Fruit fly (Drosophila melanogaster) whole organism, embryonic: ENCODE measurements around the gene feo.

ENCODE experiments used
- BEAF-32 ChIP-seq: fragments of 200-800 bp; sonication (Bioruptor generic); optimal IDR thresholded peaks from 3 replicates; lab custom pipeline; 2017; ENCODE audit warnings: missing biosample characterization, missing genetic modification characterization, mild to moderate bottlenecking, moderate library complexity, missing genetic modification reagents
- Bgb ChIP-seq: fragments of 200-800 bp; sonication (Bioruptor generic); IDR thresholded peaks from 2 replicates; pipeline ENCODE4 v1.3.6; 2022; ENCODE audit warnings: missing biosample characterization, missing genetic modification characterization; ENCODE audit not compliant: partially characterized antibody
- CG11085 ChIP-seq: fragments of 200-800 bp; sonication (Bioruptor generic); IDR thresholded peaks from 2 replicates; pipeline ENCODE4 v1.3.6; 2022; ENCODE audit warnings: missing biosample characterization, missing genetic modification characterization
- CG11093 ChIP-seq: fragments of 200-800 bp; sonication (Bioruptor generic); IDR thresholded peaks from 3 replicates; pipeline ENCODE4 v1.3.6; 2022; ENCODE audit warnings: missing biosample characterization, missing genetic modification characterization
- CG1602 ChIP-seq: fragments of 200-800 bp; sonication (Bioruptor generic); optimal IDR thresholded peaks from 3 replicates; lab custom pipeline; 2016; ENCODE audit warnings: missing biosample characterization, missing genetic modification characterization
- CG18599 ChIP-seq: fragments of 200-800 bp; sonication (Bioruptor generic); optimal IDR thresholded peaks from 3 replicates; lab custom pipeline; 2017; ENCODE audit warnings: missing biosample characterization, missing genetic modification characterization, mild to moderate bottlenecking, moderate library complexity, missing genetic modification reagents
- CG2199 ChIP-seq: fragments of 200-800 bp; sonication (Bioruptor generic); IDR thresholded peaks from 3 replicates; pipeline ENCODE4 v1.3.6; 2022; ENCODE audit warnings: missing biosample characterization, missing genetic modification characterization
- CG32532 ChIP-seq: fragments of 200-800 bp; sonication (Bioruptor generic); IDR thresholded peaks from 2 replicates; pipeline ENCODE4 v1.3.6; 2022; ENCODE audit warnings: missing biosample characterization, missing genetic modification characterization
- CG33213 ChIP-seq: fragments of 200-800 bp; sonication (Bioruptor generic); optimal IDR thresholded peaks from 3 replicates; lab custom pipeline; 2016; ENCODE audit warnings: missing biosample characterization, missing genetic modification characterization
- CG4730 ChIP-seq: fragments of 200-800 bp; sonication (Bioruptor generic); IDR thresholded peaks from 2 replicates; pipeline ENCODE4 v1.3.6; 2022; ENCODE audit warnings: missing biosample characterization, missing genetic modification characterization
- CG5953 ChIP-seq: fragments of 200-800 bp; sonication (Bioruptor generic); IDR thresholded peaks from 2 replicates; pipeline ENCODE4 v1.3.6; 2022; ENCODE audit warnings: missing biosample characterization, missing genetic modification characterization
- CG8089 ChIP-seq: fragments of 200-800 bp; sonication (Bioruptor generic); optimal IDR thresholded peaks from 3 replicates; lab custom pipeline; 2016; ENCODE audit warnings: missing biosample characterization, missing genetic modification characterization
- CG8281 ChIP-seq: fragments of 200-800 bp; sonication (Bioruptor generic); optimal IDR thresholded peaks from 2 replicates; lab custom pipeline; 2018; ENCODE audit warnings: missing biosample characterization, mild to moderate bottlenecking, missing genetic modification characterization, moderate library complexity
- CG9609 ChIP-seq: fragments of 200-800 bp; sonication (Bioruptor generic); optimal IDR thresholded peaks from 3 replicates; lab custom pipeline; 2016; ENCODE audit warnings: missing biosample characterization, missing genetic modification characterization
- CG9876 ChIP-seq: fragments of 200-800 bp; sonication (Bioruptor generic); optimal IDR thresholded peaks from 2 replicates; lab custom pipeline; 2016; ENCODE audit warnings: missing biosample characterization, missing genetic modification characterization
- CHES-1-like ChIP-seq: fragments of 200-800 bp; sonication (Bioruptor generic); optimal IDR thresholded peaks from 2 replicates; lab custom pipeline; 2016; ENCODE audit warnings: missing biosample characterization, missing genetic modification characterization
- D ChIP-seq, 2 experiments: fragments of 200-800 bp in 1 of 2; fragments of >200 bp in 1 of 2; sonication (Bioruptor generic) in 1 of 2; optimal IDR thresholded peaks; 2 replicates in 1 of 2; 3 replicates in 1 of 2; lab custom pipeline; 2017; ENCODE audit warnings: mild to moderate bottlenecking in 1 of 2, missing biosample characterization in 1 of 2, missing genetic modification characterization in 1 of 2, missing genetic modification reagents in 1 of 2
- Dfd ChIP-seq, 2 experiments: fragments of >200 bp; optimal IDR thresholded peaks; 2 replicates each; lab custom pipeline; 2017; ENCODE audit warnings: missing biosample characterization in 2 of 2, missing genetic modification characterization in 2 of 2
- Dp ChIP-seq: fragments of 200-800 bp; sonication (Bioruptor generic); optimal IDR thresholded peaks from 2 replicates; lab custom pipeline; 2018; ENCODE audit warnings: missing biosample characterization, mild to moderate bottlenecking, missing genetic modification characterization, moderate library complexity
- Fer1 ChIP-seq: fragments of 200-800 bp; sonication (Bioruptor generic); optimal IDR thresholded peaks from 2 replicates; lab custom pipeline; 2017; ENCODE audit warnings: missing biosample characterization, mild to moderate bottlenecking, missing genetic modification characterization
- Lim3 ChIP-seq: fragments of 200-800 bp; sonication (Bioruptor generic); IDR thresholded peaks from 2 replicates; pipeline ENCODE4 v1.3.6; 2022; ENCODE audit warnings: missing biosample characterization, missing genetic modification characterization
- MBD-R2 ChIP-seq: fragments of 200-800 bp; sonication (Bioruptor generic); IDR thresholded peaks from 2 replicates; pipeline ENCODE4 v1.3.6; 2022; ENCODE audit warnings: missing biosample characterization, missing genetic modification characterization
- Mes4 ChIP-seq: fragments of 200-800 bp; sonication (Bioruptor generic); optimal IDR thresholded peaks from 2 replicates; lab custom pipeline; 2016; ENCODE audit warnings: missing biosample characterization, missing genetic modification characterization
- Neu2 ChIP-seq: fragments of 200-800 bp; sonication (Bioruptor generic); optimal IDR thresholded peaks from 3 replicates; lab custom pipeline; 2016; ENCODE audit warnings: missing biosample characterization, missing genetic modification characterization, borderline replicate concordance
- Nf-YB ChIP-seq: fragments of 200-800 bp; sonication (Bioruptor generic); optimal IDR thresholded peaks from 3 replicates; lab custom pipeline; 2019; ENCODE audit warnings: missing biosample characterization, mild to moderate bottlenecking, missing genetic modification characterization, moderate library complexity
- Pdp1 ChIP-seq, 2 experiments: fragments of 200-800 bp; sonication (Bioruptor generic); optimal IDR thresholded peaks; 3 replicates each; lab custom pipeline; 2016; ENCODE audit warnings: missing biosample characterization in 2 of 2, missing genetic modification characterization in 2 of 2, mild to moderate bottlenecking in 1 of 2, moderate library complexity in 1 of 2
- Ravus ChIP-seq: fragments of 200-800 bp; sonication (Bioruptor generic); IDR thresholded peaks from 2 replicates; pipeline ENCODE4 v1.3.6; 2022; ENCODE audit warnings: missing biosample characterization, missing genetic modification characterization
- Side ChIP-seq: fragments of 200-800 bp; sonication (Bioruptor generic); optimal IDR thresholded peaks from 2 replicates; lab custom pipeline; 2016; ENCODE audit warnings: missing biosample characterization, missing genetic modification characterization
- Stat92E ChIP-seq, 3 experiments: fragments of >200 bp in 2 of 3; fragments of 200-800 bp in 1 of 3; sonication (Bioruptor generic) in 1 of 3; optimal IDR thresholded peaks; 2 replicates each; lab custom pipeline; 2017 to 2019; ENCODE audit warnings: missing biosample characterization in 3 of 3, missing genetic modification characterization in 3 of 3, mild to moderate bottlenecking in 1 of 3, moderate library complexity in 1 of 3
- dmrt99B ChIP-seq: fragments of 200-800 bp; sonication (Bioruptor generic); optimal IDR thresholded peaks from 2 replicates; lab custom pipeline; 2018; ENCODE audit warnings: missing biosample characterization, mild to moderate bottlenecking, missing genetic modification characterization, moderate library complexity
- emc ChIP-seq: fragments of 200-800 bp; sonication (Bioruptor generic); optimal IDR thresholded peaks from 2 replicates; lab custom pipeline; 2016; ENCODE audit warnings: missing biosample characterization, missing genetic modification characterization
- gcm2 ChIP-seq: fragments of 200-800 bp; sonication (Bioruptor generic); optimal IDR thresholded peaks from 2 replicates; lab custom pipeline; 2016; ENCODE audit warnings: missing biosample characterization, missing genetic modification characterization
- gt ChIP-seq: fragments of 200-800 bp; sonication (Bioruptor generic); IDR thresholded peaks from 2 replicates; pipeline ENCODE4 v1.3.6; 2022; ENCODE audit warnings: missing biosample characterization, missing genetic modification characterization
- kah ChIP-seq: fragments of 200-800 bp; sonication (Bioruptor generic); optimal IDR thresholded peaks from 2 replicates; lab custom pipeline; 2018; ENCODE audit warnings: missing biosample characterization, mild to moderate bottlenecking, missing genetic modification characterization
- klu ChIP-seq: fragments of 200-800 bp; sonication (Bioruptor generic); IDR thresholded peaks from 2 replicates; pipeline ENCODE4 v1.3.6; 2022; ENCODE audit warnings: missing biosample characterization, missing genetic modification characterization
- luna ChIP-seq: fragments of 200-800 bp; sonication (Bioruptor generic); optimal IDR thresholded peaks from 2 replicates; lab custom pipeline; 2016; ENCODE audit warnings: missing biosample characterization, missing genetic modification characterization
- mld ChIP-seq: fragments of 200-800 bp; sonication (Bioruptor generic); IDR thresholded peaks from 3 replicates; pipeline ENCODE4 v1.3.6; 2022; ENCODE audit warnings: missing biosample characterization, missing genetic modification characterization; ENCODE audit not compliant: partially characterized antibody
- nerfin-2 ChIP-seq: fragments of 200-800 bp; sonication (Bioruptor generic); IDR thresholded peaks from 2 replicates; pipeline ENCODE4 v1.3.6; 2022; ENCODE audit warnings: missing biosample characterization, missing genetic modification characterization; ENCODE audit not compliant: partially characterized antibody
- onecut ChIP-seq: fragments of 200-800 bp; sonication (Bioruptor generic); IDR thresholded peaks from 2 replicates; pipeline ENCODE4 v1.3.6; 2022; ENCODE audit warnings: missing biosample characterization, missing genetic modification characterization
- pan ChIP-seq, 4 experiments: fragments of >200 bp in 3 of 4; fragments of 200-800 bp in 1 of 4; sonication (Bioruptor generic) in 1 of 4; optimal IDR thresholded peaks in 3 of 4; IDR thresholded peaks in 1 of 4; 2 replicates each; pipeline versions ENCODE4 v1.3.6 to Lab custom; 2017 to 2022; ENCODE audit warnings: missing biosample characterization in 2 of 4, missing genetic modification characterization in 2 of 4, mixed read lengths in 1 of 4
- psq ChIP-seq: fragments of 200-800 bp; sonication (Bioruptor generic); optimal IDR thresholded peaks from 2 replicates; lab custom pipeline; 2017; ENCODE audit warnings: missing biosample characterization, missing genetic modification characterization
- run ChIP-seq: fragments of 200-800 bp; sonication (Bioruptor generic); optimal IDR thresholded peaks from 3 replicates; lab custom pipeline; 2018; ENCODE audit warnings: missing biosample characterization, mild to moderate bottlenecking, missing genetic modification characterization
- slou ChIP-seq: fragments of 200-800 bp; sonication (Bioruptor generic); optimal IDR thresholded peaks from 3 replicates; lab custom pipeline; 2016; ENCODE audit warnings: missing biosample characterization, missing genetic modification characterization
- tll ChIP-seq, 2 experiments: fragments of 200-800 bp in 1 of 2; fragments of >200 bp in 1 of 2; sonication (Bioruptor generic) in 1 of 2; optimal IDR thresholded peaks; 2 replicates each; lab custom pipeline; 2017 to 2019; ENCODE audit warnings: missing biosample characterization in 2 of 2, missing genetic modification characterization in 2 of 2, mild to moderate bottlenecking in 1 of 2, moderate library complexity in 1 of 2
- ttk ChIP-seq: fragments of 200-800 bp; sonication (Bioruptor generic); IDR thresholded peaks from 2 replicates; pipeline ENCODE4 v2.1.2; 2022; ENCODE audit warnings: missing biosample characterization, missing genetic modification characterization
- tup ChIP-seq: fragments of 200-800 bp; sonication (Bioruptor generic); optimal IDR thresholded peaks from 2 replicates; lab custom pipeline; 2016; ENCODE audit warnings: missing biosample characterization, mild to moderate bottlenecking, missing genetic modification characterization, moderate library complexity
- tx ChIP-seq: fragments of 200-800 bp; sonication (Bioruptor generic); optimal IDR thresholded peaks from 2 replicates; lab custom pipeline; 2016; ENCODE audit warnings: missing biosample characterization, missing genetic modification characterization
- unc-4 ChIP-seq: fragments of 200-800 bp; sonication (Bioruptor generic); IDR thresholded peaks from 2 replicates; pipeline ENCODE4 v1.3.6; 2022; ENCODE audit warnings: missing biosample characterization, missing genetic modification characterization; ENCODE audit not compliant: partially characterized antibody

Gene feo

DNA sequence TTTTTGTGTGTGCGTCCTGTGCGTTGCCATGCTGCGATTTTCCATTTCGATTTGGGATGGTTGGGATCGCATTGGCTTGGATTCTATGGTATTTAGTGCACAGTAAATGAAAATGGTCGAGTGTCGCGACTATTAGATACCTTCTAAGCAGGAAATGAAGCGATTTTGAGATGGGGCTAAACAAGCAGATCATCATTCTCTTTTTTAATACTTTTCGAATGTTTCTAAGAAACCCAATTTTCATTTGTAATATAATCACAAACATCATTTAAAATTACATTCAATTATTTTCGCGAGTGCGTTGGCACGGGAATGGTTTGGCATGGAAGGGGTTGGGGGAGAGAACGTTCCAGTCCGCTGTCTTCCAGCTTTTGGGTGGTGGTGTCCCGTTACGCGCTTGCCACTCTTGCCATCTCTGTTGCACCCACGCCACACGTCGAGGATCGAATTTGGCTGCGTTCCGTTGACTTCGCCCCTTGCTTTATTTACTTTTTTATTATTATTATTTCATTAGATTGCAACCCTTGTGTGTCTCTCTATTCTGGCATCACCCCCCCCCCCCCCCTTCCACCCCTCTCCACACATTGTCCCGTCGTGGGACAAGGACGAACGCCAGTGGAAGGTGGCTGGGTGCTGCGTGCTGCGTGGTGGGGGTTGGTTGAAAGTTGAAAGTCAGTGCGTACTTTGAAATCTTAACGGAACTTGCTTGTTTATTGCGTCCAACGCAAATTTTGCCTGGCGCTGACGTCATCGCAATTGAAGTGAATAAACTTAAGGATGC, 29.1 kb downstream of the feo start (continued):
- no peak for TF ChIP-seq CG2199 (GFP tag; lab: Robert Waterston, UW)
- TF ChIP-seq CG32532 = no peak
- TF ChIP-seq CG11085 (GFP tag; lab: Robert Waterston, UW) = no peak
- TF ChIP-seq Side (GFP tag; lab: Kevin White, UChicago) = peak; percentile 21
- TF ChIP-seq Lim3 = no peak
- TF ChIP-seq CG18599 (GFP tag; lab: Kevin White, UChicago) = peak; percentile 55
- TF ChIP-seq Nf-YB (GFP tag; lab: Kevin White, UChicago) = no peak
- TF ChIP-seq CG8281 = no peak
- TF ChIP-seq run (tag; lab: Kevin White, UChicago) = no peak
- no peak for TF ChIP-seq emc (GFP tag; lab: Kevin White, UChicago)
- TF ChIP-seq CG9609 = no peak
- TF ChIP-seq Dfd (GFP tag; optimal IDR thresholded peaks at IDR 0.05; lab: Kevin White, UChicago) = no peak
- no peak for TF ChIP-seq psq (GFP tag; lab: Kevin White, UChicago)
- no peak for TF ChIP-seq MBD-R2 (GFP tag; lab: Robert Waterston, UW)
- TF ChIP-seq kah (GFP tag; lab: Kevin White, UChicago) = no peak
- TF ChIP-seq unc-4 = no peak
- TF ChIP-seq onecut (GFP tag; lab: Robert Waterston, UW) = 0 out of 2 replicates have a peak, but pooled peaks have one; percentile 22
- no peak for TF ChIP-seq BEAF-32 (GFP tag; lab: Kevin White, UChicago)
- TF ChIP-seq dmrt99B (tag; lab: Kevin White, UChicago) = peak; percentile 62
- TF ChIP-seq CHES-1-like (GFP tag; lab: Kevin White, UChicago) = no peak
- TF ChIP-seq Fer1 (GFP tag; lab: Kevin White, UChicago) = no peak
- TF ChIP-seq Stat92E (GFP tag; optimal IDR thresholded peaks at IDR 0.05; lab: Kevin White, UChicago) = peak in 1 of 3 experiments; percentile 49
- TF ChIP-seq nerfin-2 = no peak
- no peak for TF ChIP-seq tll (GFP tag; optimal IDR thresholded peaks at IDR 0.05; lab: Kevin White, UChicago)
- TF ChIP-seq CG8089 = no peak
- TF ChIP-seq Ravus (GFP tag; lab: Robert Waterston, UW) = no peak
- no peak for TF ChIP-seq gt (GFP tag; lab: Robert Waterston, UW)
- no peak for TF ChIP-seq klu (GFP tag; lab: Robert Waterston, UW)
- no peak for TF ChIP-seq luna (GFP tag; lab: Kevin White, UChicago)
- TF ChIP-seq mld (GFP tag; lab: Robert Waterston, UW) = no peak
- TF ChIP-seq Neu2 = no peak
- TF ChIP-seq Dp (GFP tag; lab: Kevin White, UChicago) = no peak
- no peak for TF ChIP-seq CG5953 (GFP tag; lab: Robert Waterston, UW)
- peak; percentile 9 for TF ChIP-seq CG1602
- TF ChIP-seq gcm2 (GFP tag; lab: Kevin White, UChicago) = no peak
- TF ChIP-seq pan (optimal IDR thresholded peaks at IDR 0.05; lab: Kevin White, UChicago) = no peak
- peak in 1 of 2 experiments; percentile 36 for TF ChIP-seq pan (GFP tag; optimal IDR thresholded peaks at IDR 0.05 in 1 of 2, IDR thresholded peaks at IDR 0.05 in 1 of 2)
- TF ChIP-seq CG4730 (GFP tag; lab: Robert Waterston, UW) = 0 out of 2 replicates have a peak, but pooled peaks have one; percentile 33
- TF ChIP-seq Pdp1 (GFP tag; optimal IDR thresholded peaks at IDR 0.05; lab: Kevin White, UChicago) = peak; percentile 6 to 17
- TF ChIP-seq CG11093 (GFP tag; lab: Robert Waterston, UW) = no peak
- TF ChIP-seq CG33213 (GFP tag; lab: Kevin White, UChicago) = no peak
- no peak for TF ChIP-seq tup (GFP tag; lab: Kevin White, UChicago)
- no peak for TF ChIP-seq D (optimal IDR thresholded peaks at IDR 0.05; lab: Kevin White, UChicago)
- peak; percentile 54 for TF ChIP-seq D (GFP tag; optimal IDR thresholded peaks at IDR 0.05; lab: Kevin White, UChicago)
- TF ChIP-seq ttk (GFP tag; lab: Robert Waterston, UW) = no peak
- TF ChIP-seq slou (GFP tag; lab: Kevin White, UChicago) = no peak
- TF ChIP-seq CG9876 = no peak
- no peak for TF ChIP-seq Mes4 (GFP tag; lab: Kevin White, UChicago)
- TF ChIP-seq tx (GFP tag; lab: Kevin White, UChicago) = no peak
- TF ChIP-seq Bgb = no peak
